Fruit fly (Drosophila melanogaster): ENCODE measurements around the gene CG11854.

Gene CG11854

DNA sequence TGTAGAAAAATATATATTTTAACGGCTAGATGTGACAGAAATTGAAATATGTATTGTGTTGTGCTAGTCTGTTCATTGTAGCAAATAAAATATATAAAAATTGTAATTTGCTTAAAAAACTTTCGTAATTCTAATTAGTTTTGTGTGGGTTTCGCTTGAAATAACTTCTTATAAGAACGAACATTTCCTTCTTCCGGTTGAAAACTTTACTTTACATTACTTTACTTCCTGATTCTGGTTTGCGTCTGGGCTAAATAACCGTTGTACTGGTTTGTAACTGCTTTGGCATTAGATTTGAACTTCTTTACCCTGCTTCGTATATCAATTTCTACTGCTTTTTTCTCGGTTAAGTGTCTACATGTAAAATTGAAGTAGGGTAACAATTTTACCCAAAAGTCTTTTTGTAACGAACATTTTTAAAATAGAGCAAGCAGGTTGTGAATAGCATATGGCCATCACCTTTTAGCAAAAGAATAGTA lies 48.1 kb upstream of the CG11854 start, which contains the start of gene lobo (continued):
- TF ChIP-seq CG10431 (GFP tag; optimal IDR thresholded peaks at IDR 0.05) (no peak), CG1602 (GFP tag; optimal IDR thresholded peaks at IDR 0.05) (no peak), dysf (GFP tag; IDR thresholded peaks at IDR 0.05) (peak; percentile 37; the same call in 2 of the 3 replicates), CG14965 (GFP tag; optimal IDR thresholded peaks at IDR 0.05; ENCODE audit: borderline replicate concordance) (peak; percentile 11), z (GFP tag; IDR thresholded peaks at IDR 0.05) (no peak), CG17328 (GFP tag; IDR thresholded peaks at IDR 0.05) (peak; percentile 78), jumu (GFP tag; optimal IDR thresholded peaks at IDR 0.05) (no peak), fu2 (GFP tag; optimal IDR thresholded peaks at IDR 0.05) (peak; percentile 59), CG4854 (GFP tag; optimal IDR thresholded peaks at IDR 0.05) (peak; percentile 44), Neu2 (GFP tag; optimal IDR thresholded peaks at IDR 0.05; ENCODE audit: borderline replicate concordance) (no peak), onecut (GFP tag; IDR thresholded peaks at IDR 0.05) (no peak), ab (GFP tag; optimal IDR thresholded peaks at IDR 0.05) (no peak), CG8478 (optimal IDR thresholded peaks at IDR 0.05) (peak; percentile 91), CG4730 (GFP tag; IDR thresholded peaks at IDR 0.05) (peak; percentile 62; the same call in 1 of the 2 replicates), CG4617 (GFP tag; optimal IDR thresholded peaks at IDR 0.05; ENCODE audit: borderline replicate concordance) (peak; percentile 12), CG2120 (GFP tag; optimal IDR thresholded peaks at IDR 0.05) (peak; percentile 55), bab2 (GFP tag; optimal IDR thresholded peaks at IDR 0.05) (peak; percentile 53), klu (GFP tag; IDR thresholded peaks at IDR 0.05) (no peak), gcm2 (GFP tag; optimal IDR thresholded peaks at IDR 0.05) (no peak), gfzf (GFP tag; optimal IDR thresholded peaks at IDR 0.05) (peak; percentile 25), ash1 (GFP tag; optimal IDR thresholded peaks at IDR 0.05) (no peak), CG32767 (GFP tag; IDR thresholded peaks at IDR 0.05) (no peak), nom (GFP tag; optimal IDR thresholded peaks at IDR 0.05) (no peak), CG12391 (tag; optimal IDR thresholded peaks at IDR 0.05) (peak; percentile 77), CG17186 (GFP tag; optimal IDR thresholded peaks at IDR 0.05) (no peak), tna (GFP tag; IDR thresholded peaks at IDR 0.05; ENCODE audit: partially characterized antibody) (no peak), toy (GFP tag; IDR thresholded peaks at IDR 0.05) (no peak), ems (GFP tag; optimal IDR thresholded peaks at IDR 0.05) (peak; percentile 26), CG1233 (GFP tag; optimal IDR thresholded peaks at IDR 0.05) (peak; percentile 68), Fer3 (tag; optimal IDR thresholded peaks at IDR 0.05) (peak; percentile 48), Med (GFP tag) (peak; percentile 89), CG3847 (GFP tag; IDR thresholded peaks at IDR 0.05) (peak; percentile 79), CG1024 (GFP tag; IDR thresholded peaks at IDR 0.05) (no peak), Dip2 (GFP tag; IDR thresholded peaks at IDR 0.05) (no peak), lab (GFP tag; optimal IDR thresholded peaks at IDR 0.05) (peak; percentile 67), seq (GFP tag; IDR thresholded peaks at IDR 0.05) (peak; percentile 48; the same call in 1 of the 2 replicates), MBD-R2 (GFP tag; IDR thresholded peaks at IDR 0.05) (peak; percentile 49), CG7928 (GFP tag; optimal IDR thresholded peaks at IDR 0.05) (peak; percentile 26), Camta (GFP tag; optimal IDR thresholded peaks at IDR 0.05) (peak; percentile 75), CG3995 (GFP tag; optimal IDR thresholded peaks at IDR 0.05) (peak; percentile 39), CG2712 (tag; optimal IDR thresholded peaks at IDR 0.05) (peak; percentile 63), CG34224 (GFP tag; IDR thresholded peaks at IDR 0.05; ENCODE audit: partially characterized antibody) (no peak), CG14860 (GFP tag; IDR thresholded peaks at IDR 0.05; ENCODE audit: partially characterized antibody) (no peak), disco-r (GFP tag; optimal IDR thresholded peaks at IDR 0.05) (peak; percentile 32), CG9609 (GFP tag; optimal IDR thresholded peaks at IDR 0.05) (peak; percentile 63), CG2678 (tag; optimal IDR thresholded peaks at IDR 0.05) (no peak), CG15011 (GFP tag; optimal IDR thresholded peaks at IDR 0.05) (no peak), Poxn (GFP tag; IDR thresholded peaks at IDR 0.05) (0 out of 2 replicates have a peak, but pooled peaks have one; percentile 18), dati (GFP tag; IDR thresholded peaks at IDR 0.05) (no peak), CG31441 (GFP tag; IDR thresholded peaks at IDR 0.05) (no peak), Bgb (GFP tag; IDR thresholded peaks at IDR 0.05; ENCODE audit: partially characterized antibody) (peak; percentile 64; the same call in 1 of the 2 replicates)
